Fruit fly (Drosophila melanogaster) whole organism, adult: ENCODE measurements around the gene kz.

ENCODE experiments used
- CG11617 ChIP-seq: fragments of 200-800 bp; sonication (Bioruptor generic); optimal IDR thresholded peaks from 2 replicates; lab custom pipeline; 2017; ENCODE audit warnings: mild to moderate bottlenecking, missing biosample characterization, missing genetic modification reagents, missing genetic modification characterization
- CG12768 ChIP-seq: fragments of 200-800 bp; sonication (Bioruptor generic); optimal IDR thresholded peaks from 2 replicates; lab custom pipeline; 2017; ENCODE audit warnings: missing biosample characterization, missing genetic modification characterization, mild to moderate bottlenecking, moderate library complexity, missing genetic modification reagents
- CG14711 ChIP-seq: fragments of 200-800 bp; sonication (Bioruptor generic); optimal IDR thresholded peaks from 2 replicates; lab custom pipeline; 2018; ENCODE audit warnings: missing biosample characterization, mild to moderate bottlenecking, missing genetic modification characterization, moderate library complexity
- CG1620 ChIP-seq: fragments of 200-800 bp; sonication (Bioruptor generic); optimal IDR thresholded peaks from 2 replicates; lab custom pipeline; 2016; ENCODE audit warnings: missing biosample characterization, missing genetic modification characterization
- CG33017 ChIP-seq: fragments of 200-800 bp; sonication (Bioruptor generic); optimal IDR thresholded peaks from 2 replicates; lab custom pipeline; 2018; ENCODE audit warnings: missing biosample characterization, mild to moderate bottlenecking, missing genetic modification characterization, moderate library complexity
- CG5204 ChIP-seq: fragments of 200-800 bp; sonication (Bioruptor generic); optimal IDR thresholded peaks from 2 replicates; lab custom pipeline; 2016; ENCODE audit warnings: missing biosample characterization, missing genetic modification characterization
- CG7045 ChIP-seq: fragments of 200-800 bp; sonication (Bioruptor generic); optimal IDR thresholded peaks from 2 replicates; lab custom pipeline; 2017; ENCODE audit warnings: missing biosample characterization, mild to moderate bottlenecking, missing genetic modification characterization
- CG7101 ChIP-seq: fragments of 200-800 bp; sonication (Bioruptor generic); optimal IDR thresholded peaks from 2 replicates; lab custom pipeline; 2018; ENCODE audit warnings: missing biosample characterization, mild to moderate bottlenecking, missing genetic modification characterization, moderate library complexity
- Clk ChIP-seq: fragments of 200-800 bp; sonication (Bioruptor generic); optimal IDR thresholded peaks from 2 replicates; lab custom pipeline; 2017; ENCODE audit warnings: missing biosample characterization, missing genetic modification characterization
- Crg-1 ChIP-seq: fragments of 200-800 bp; sonication (Bioruptor generic); optimal IDR thresholded peaks from 2 replicates; lab custom pipeline; 2016; ENCODE audit warnings: missing biosample characterization, missing genetic modification characterization
- Hr96 ChIP-seq: fragments of 200-800 bp; sonication (Bioruptor generic); optimal IDR thresholded peaks from 2 replicates; lab custom pipeline; 2016; ENCODE audit warnings: missing biosample characterization, missing genetic modification characterization
- Mnt ChIP-seq: fragments of 200-800 bp; sonication (Bioruptor generic); optimal IDR thresholded peaks from 2 replicates; lab custom pipeline; 2016; ENCODE audit warnings: missing biosample characterization, mild to moderate bottlenecking, missing genetic modification characterization
- bab1 ChIP-seq: fragments of 200-800 bp; sonication (Bioruptor generic); optimal IDR thresholded peaks from 3 replicates; lab custom pipeline; 2019; ENCODE audit warnings: missing biosample characterization, mild to moderate bottlenecking, missing genetic modification characterization, moderate library complexity
- cic ChIP-seq: fragments of 200-800 bp; sonication (Bioruptor generic); optimal IDR thresholded peaks from 2 replicates; lab custom pipeline; 2017; ENCODE audit warnings: missing biosample characterization, mild to moderate bottlenecking, missing genetic modification characterization, moderate library complexity
- cnc ChIP-seq, 2 experiments: fragments of >200 bp; optimal IDR thresholded peaks; 2 replicates each; lab custom pipeline; 2017
- kay ChIP-seq: fragments of 200-800 bp; sonication (Bioruptor generic); peaks from one replicate; lab custom pipeline; 2016; ENCODE audit warnings: missing biosample characterization, missing genetic modification characterization, borderline replicate concordance
- ovo ChIP-seq: fragments of 200-800 bp; sonication (Bioruptor generic); optimal IDR thresholded peaks from 2 replicates; lab custom pipeline; 2016; ENCODE audit warnings: missing biosample characterization, missing genetic modification characterization
- pad ChIP-seq: fragments of 200-800 bp; sonication (Bioruptor generic); optimal IDR thresholded peaks from 3 replicates; lab custom pipeline; 2017; ENCODE audit warnings: missing biosample characterization, missing genetic modification characterization, mild to moderate bottlenecking, moderate library complexity, missing genetic modification reagents
- tj ChIP-seq: fragments of 200-800 bp; sonication (Bioruptor generic); optimal IDR thresholded peaks from 3 replicates; lab custom pipeline; 2017; ENCODE audit warnings: missing biosample characterization, mild to moderate bottlenecking, missing genetic modification characterization, moderate library complexity
- toe ChIP-seq: fragments of 200-800 bp; sonication (Bioruptor generic); optimal IDR thresholded peaks from 2 replicates; lab custom pipeline; 2016; ENCODE audit warnings: missing biosample characterization, missing genetic modification characterization

kz gene

dm6 chrX:2198272-2198571, 43.6 kb downstream of the kz start:
- TF ChIP-seq CG1620 (GFP tag; lab: Kevin White, UChicago), result no peak
- no peak for TF ChIP-seq CG33017 (tag; lab: Kevin White, UChicago)
- TF ChIP-seq Mnt (GFP tag; lab: Kevin White, UChicago), result no peak
- no peak for TF ChIP-seq cnc (optimal IDR thresholded peaks at IDR 0.05; lab: Kevin White, UChicago)
- no peak for TF ChIP-seq tj (GFP tag; lab: Kevin White, UChicago)
- TF ChIP-seq CG14711, result no peak
- TF ChIP-seq CG11617 (GFP tag; lab: Kevin White, UChicago), result no peak
- no peak for TF ChIP-seq pad (GFP tag; lab: Kevin White, UChicago)
- TF ChIP-seq cic, result no peak
- TF ChIP-seq Clk (GFP tag; lab: Kevin White, UChicago), result no peak
- no peak for TF ChIP-seq CG5204 (GFP tag; lab: Kevin White, UChicago)
- no peak for TF ChIP-seq CG7045 (GFP tag; lab: Kevin White, UChicago)
- TF ChIP-seq CG12768, result no peak
- TF ChIP-seq toe (GFP tag; lab: Kevin White, UChicago), result no peak
- TF ChIP-seq Crg-1 (GFP tag; lab: Kevin White, UChicago), result no peak

- TF ChIP-seq Clk (GFP tag; lab: Kevin White, UChicago), result no peak
- no peak for TF ChIP-seq CG7045 (GFP tag; lab: Kevin White, UChicago)
- no peak for TF ChIP-seq ovo
- no peak for TF ChIP-seq bab1
- TF ChIP-seq CG5204 (GFP tag; lab: Kevin White, UChicago), result no peak
- no peak for TF ChIP-seq Crg-1 (GFP tag; lab: Kevin White, UChicago)
- no peak for TF ChIP-seq toe (GFP tag; lab: Kevin White, UChicago)
- TF ChIP-seq cic, result no peak
- no peak for TF ChIP-seq kay (GFP tag; lab: Kevin White, UChicago)
- no peak for TF ChIP-seq cnc (optimal IDR thresholded peaks at IDR 0.05; lab: Kevin White, UChicago)
- no peak for TF ChIP-seq CG7101 (tag; lab: Kevin White, UChicago)
Observed at dm6 chrX:2197414-2198271, 44.2 kb downstream of the kz start.

- TF ChIP-seq CG33017 (tag; lab: Kevin White, UChicago) (no peak), bab1 (peak; percentile 90), CG7101 (tag; lab: Kevin White, UChicago) (peak; percentile 71), CG1620 (GFP tag; lab: Kevin White, UChicago) (no peak), cic (no peak), CG14711 (peak; percentile 71), pad (GFP tag; lab: Kevin White, UChicago) (peak; percentile 27), CG11617 (GFP tag; lab: Kevin White, UChicago) (peak; percentile 25), ovo (no peak), kay (GFP tag; lab: Kevin White, UChicago) (no peak), Hr96 (GFP tag; lab: Kevin White, UChicago) (peak; percentile 41), tj (GFP tag; lab: Kevin White, UChicago) (peak; percentile 90)
Observed at dm6 chrX:2196086-2196732, 45.6 kb downstream of the kz start.

dm6 chrX:2194208-2195094, 47.4 kb downstream of the kz start:
- TF ChIP-seq CG7045 (GFP tag; lab: Kevin White, UChicago), result no peak
- no peak for TF ChIP-seq Hr96 (GFP tag; lab: Kevin White, UChicago)
- TF ChIP-seq CG7101 (tag; lab: Kevin White, UChicago), result no peak
- no peak for TF ChIP-seq CG33017 (tag; lab: Kevin White, UChicago)
- no peak for TF ChIP-seq kay (GFP tag; lab: Kevin White, UChicago)
- no peak for TF ChIP-seq bab1
- TF ChIP-seq CG12768, result no peak
- no peak for TF ChIP-seq Crg-1 (GFP tag; lab: Kevin White, UChicago)
- no peak for TF ChIP-seq CG11617 (GFP tag; lab: Kevin White, UChicago)
- TF ChIP-seq CG5204 (GFP tag; lab: Kevin White, UChicago), result no peak
- no peak for TF ChIP-seq CG14711
- TF ChIP-seq cnc (optimal IDR thresholded peaks at IDR 0.05; lab: Kevin White, UChicago), result no peak
- TF ChIP-seq toe (GFP tag; lab: Kevin White, UChicago), result no peak
- peak; percentile 13 for TF ChIP-seq CG1620 (GFP tag; lab: Kevin White, UChicago)
- TF ChIP-seq cic, result peak; percentile 81
- TF ChIP-seq Mnt (GFP tag; lab: Kevin White, UChicago), result peak; percentile 34
- TF ChIP-seq Clk (GFP tag; lab: Kevin White, UChicago), result no peak
- TF ChIP-seq ovo, result peak; percentile 37
- TF ChIP-seq tj (GFP tag; lab: Kevin White, UChicago), result peak; percentile 46
- TF ChIP-seq pad (GFP tag; lab: Kevin White, UChicago), result peak; percentile 92

- TF ChIP-seq CG11617 (GFP tag; lab: Kevin White, UChicago) (no peak), Crg-1 (GFP tag; lab: Kevin White, UChicago) (no peak), tj (GFP tag; lab: Kevin White, UChicago) (no peak), CG14711 (no peak), Hr96 (GFP tag; lab: Kevin White, UChicago) (no peak), CG1620 (GFP tag; lab: Kevin White, UChicago) (no peak), cnc (optimal IDR thresholded peaks at IDR 0.05; lab: Kevin White, UChicago) (no peak), CG7045 (GFP tag; lab: Kevin White, UChicago) (no peak), CG33017 (tag; lab: Kevin White, UChicago) (no peak), kay (GFP tag; lab: Kevin White, UChicago) (no peak), ovo (no peak), Clk (GFP tag; lab: Kevin White, UChicago) (no peak), Mnt (GFP tag; lab: Kevin White, UChicago) (no peak)
Observed at dm6 chrX:2193809-2194207, 48.0 kb downstream of the kz start, which contains the start of gene CG14053. CG14053 (minus strand) TSS chrX:2193909.
